Fruit fly (Drosophila melanogaster) whole organism, prepupa: ENCODE data around the gene Atf3.

Experiments
- Blimp-1 ChIP-seq: fragments of 200-800 bp; sonication (Bioruptor generic); optimal IDR thresholded peaks from 3 replicates; lab custom pipeline; 2017; ENCODE audit warnings: missing biosample characterization, missing genetic modification characterization, mild to moderate bottlenecking, moderate library complexity, missing genetic modification reagents
- CG10669 ChIP-seq: fragments of 200-800 bp; sonication (Bioruptor generic); optimal IDR thresholded peaks from 3 replicates; lab custom pipeline; 2018; ENCODE audit warnings: missing biosample characterization, mild to moderate bottlenecking, missing genetic modification characterization, moderate library complexity
- CG11294 ChIP-seq: fragments of 200-800 bp; sonication (Bioruptor generic); IDR thresholded peaks from 2 replicates; pipeline ENCODE4 v1.3.6; 2022; ENCODE audit warnings: missing biosample characterization, missing genetic modification characterization
- CG11762 ChIP-seq: fragments of 200-800 bp; sonication (Bioruptor generic); optimal IDR thresholded peaks from 3 replicates; lab custom pipeline; 2016; ENCODE audit warnings: missing biosample characterization, missing genetic modification characterization; ENCODE audit not compliant: insufficient read depth
- CG11902 ChIP-seq: fragments of 200-800 bp; sonication (Bioruptor generic); optimal IDR thresholded peaks from 3 replicates; lab custom pipeline; 2016; ENCODE audit warnings: missing biosample characterization, missing genetic modification characterization
- CG15336 ChIP-seq: fragments of 200-800 bp; sonication (Bioruptor generic); IDR thresholded peaks from 2 replicates; pipeline ENCODE4 v1.3.6; 2022; ENCODE audit warnings: missing biosample characterization, missing genetic modification characterization
- CG1621 ChIP-seq: fragments of 200-800 bp; sonication (Bioruptor generic); optimal IDR thresholded peaks from 3 replicates; lab custom pipeline; 2018; ENCODE audit warnings: missing biosample characterization, mild to moderate bottlenecking, missing genetic modification characterization
- CG16779 ChIP-seq: fragments of 200-800 bp; sonication (Bioruptor generic); optimal IDR thresholded peaks from 3 replicates; lab custom pipeline; 2017; ENCODE audit warnings: missing biosample characterization, mild to moderate bottlenecking, missing genetic modification characterization
- CG3032 ChIP-seq: fragments of 200-800 bp; optimal IDR thresholded peaks from 2 replicates; lab custom pipeline; 2019; ENCODE audit warnings: missing biosample characterization, mild to moderate bottlenecking, missing genetic modification characterization, moderate library complexity
- CG31627 ChIP-seq: fragments of 200-800 bp; sonication (Bioruptor generic); optimal IDR thresholded peaks from 3 replicates; lab custom pipeline; 2016; ENCODE audit warnings: missing biosample characterization, missing genetic modification characterization
- CG32006 ChIP-seq: fragments of 200-800 bp; sonication (Bioruptor generic); optimal IDR thresholded peaks from 3 replicates; lab custom pipeline; 2017; ENCODE audit warnings: missing biosample characterization, mild to moderate bottlenecking, missing genetic modification characterization
- CG3919 ChIP-seq: fragments of 200-800 bp; sonication (Bioruptor generic); optimal IDR thresholded peaks from 3 replicates; lab custom pipeline; 2016; ENCODE audit warnings: missing biosample characterization, missing genetic modification characterization
- CG4318 ChIP-seq: fragments of 200-800 bp; sonication (Bioruptor generic); optimal IDR thresholded peaks from 3 replicates; lab custom pipeline; 2017; ENCODE audit warnings: missing biosample characterization, mild to moderate bottlenecking, missing genetic modification characterization
- CG6163 ChIP-seq: fragments of 200-800 bp; sonication (Bioruptor generic); IDR thresholded peaks from 3 replicates; pipeline ENCODE4 v1.3.6; 2022; ENCODE audit warnings: missing biosample characterization, missing genetic modification characterization
- CG6276 ChIP-seq: fragments of 200-800 bp; sonication (Bioruptor generic); optimal IDR thresholded peaks from 2 replicates; lab custom pipeline; 2017; ENCODE audit warnings: missing biosample characterization, mild to moderate bottlenecking, missing genetic modification characterization
- CG6792 ChIP-seq: fragments of 200-800 bp; sonication (Bioruptor generic); optimal IDR thresholded peaks from 3 replicates; lab custom pipeline; 2016; ENCODE audit warnings: missing biosample characterization, missing genetic modification characterization
- CG6854 ChIP-seq: fragments of 200-800 bp; sonication (Bioruptor generic); optimal IDR thresholded peaks from 2 replicates; lab custom pipeline; 2017; ENCODE audit warnings: missing biosample characterization, mild to moderate bottlenecking, missing genetic modification characterization
- CG8119 ChIP-seq: fragments of 200-800 bp; sonication (Bioruptor generic); IDR thresholded peaks from 3 replicates; pipeline ENCODE4 v1.3.6; 2022; ENCODE audit warnings: missing biosample characterization, missing genetic modification characterization
- CG8319 ChIP-seq: fragments of 200-800 bp; sonication (Bioruptor generic); optimal IDR thresholded peaks from 3 replicates; lab custom pipeline; 2016; ENCODE audit warnings: missing biosample characterization, missing genetic modification characterization
- CG8632 ChIP-seq: fragments of 200-800 bp; sonication (Bioruptor generic); optimal IDR thresholded peaks from 3 replicates; lab custom pipeline; 2016; ENCODE audit warnings: missing biosample characterization, missing genetic modification characterization
- Eip75B ChIP-seq: fragments of 200-800 bp; sonication (Bioruptor generic); optimal IDR thresholded peaks from 3 replicates; lab custom pipeline; 2016; ENCODE audit warnings: missing biosample characterization, missing genetic modification characterization
- Eip78C ChIP-seq: fragments of 200-800 bp; sonication (Bioruptor generic); peaks from one replicate; lab custom pipeline; 2016; ENCODE audit warnings: missing biosample characterization, missing genetic modification characterization
- Eip93F ChIP-seq: fragments of 200-800 bp; sonication (Bioruptor generic); optimal IDR thresholded peaks from 2 replicates; lab custom pipeline; 2016; ENCODE audit warnings: missing biosample characterization, mild to moderate bottlenecking, missing genetic modification characterization
- Gug ChIP-seq: fragments of 200-800 bp; sonication (Bioruptor generic); IDR thresholded peaks from 2 replicates; pipeline ENCODE4 v1.3.6; 2022; ENCODE audit warnings: missing biosample characterization, missing genetic modification characterization
- Hr38 ChIP-seq: sonication (Bioruptor generic); optimal IDR thresholded peaks from 2 replicates; lab custom pipeline; 2016; ENCODE audit warnings: missing biosample characterization, missing genetic modification characterization
- Hr39 ChIP-seq: fragments of 200-800 bp; sonication (Bioruptor generic); optimal IDR thresholded peaks from 2 replicates; lab custom pipeline; 2016; ENCODE audit warnings: missing biosample characterization, missing genetic modification characterization
- Hr4 ChIP-seq: fragments of 200-800 bp; sonication (Bioruptor generic); optimal IDR thresholded peaks from 3 replicates; lab custom pipeline; 2016; ENCODE audit warnings: missing biosample characterization, missing genetic modification characterization
- Met ChIP-seq: fragments of 200-800 bp; sonication (Bioruptor generic); optimal IDR thresholded peaks from 3 replicates; lab custom pipeline; 2016; ENCODE audit warnings: missing biosample characterization, missing genetic modification characterization
- OdsH ChIP-seq: fragments of 200-800 bp; sonication (Bioruptor generic); optimal IDR thresholded peaks from 3 replicates; lab custom pipeline; 2016; ENCODE audit warnings: missing biosample characterization, missing genetic modification characterization
- Smox ChIP-seq: fragments of 200-800 bp; sonication (Bioruptor generic); optimal IDR thresholded peaks from 3 replicates; lab custom pipeline; 2016; ENCODE audit warnings: missing biosample characterization, missing genetic modification characterization
- Sox102F ChIP-seq: fragments of 200-800 bp; sonication (Bioruptor generic); optimal IDR thresholded peaks from 2 replicates; lab custom pipeline; 2016; ENCODE audit warnings: missing biosample characterization, mild to moderate bottlenecking, missing genetic modification characterization
- Sox15 ChIP-seq: fragments of 200-800 bp; sonication (Bioruptor generic); optimal IDR thresholded peaks from 3 replicates; lab custom pipeline; 2016; ENCODE audit warnings: missing biosample characterization, missing genetic modification characterization
- achi ChIP-seq: fragments of 200-800 bp; sonication (Bioruptor generic); optimal IDR thresholded peaks from 3 replicates; lab custom pipeline; 2016; ENCODE audit warnings: missing biosample characterization, missing genetic modification characterization
- acj6 ChIP-seq: fragments of 200-800 bp; sonication (Bioruptor generic); optimal IDR thresholded peaks from 3 replicates; lab custom pipeline; 2016; ENCODE audit warnings: missing biosample characterization, missing genetic modification characterization
- eg ChIP-seq: fragments of 200-800 bp; sonication (Bioruptor generic); IDR thresholded peaks from 3 replicates; pipeline ENCODE4 v1.3.6; 2022; ENCODE audit warnings: missing biosample characterization, missing genetic modification characterization
- esn ChIP-seq: fragments of 200-800 bp; sonication (Bioruptor generic); optimal IDR thresholded peaks from 2 replicates; lab custom pipeline; 2016; ENCODE audit warnings: missing biosample characterization, mild to moderate bottlenecking, missing genetic modification characterization, moderate library complexity
- fd85E ChIP-seq: fragments of 200-800 bp; sonication (Bioruptor generic); optimal IDR thresholded peaks from 3 replicates; lab custom pipeline; 2016; ENCODE audit warnings: missing biosample characterization, missing genetic modification characterization
- fkh ChIP-seq: fragments of 200-800 bp; sonication (Bioruptor generic); optimal IDR thresholded peaks from 3 replicates; lab custom pipeline; 2017; ENCODE audit warnings: missing biosample characterization, mild to moderate bottlenecking, missing genetic modification characterization, moderate library complexity
- lz ChIP-seq: fragments of 200-800 bp; sonication (Bioruptor generic); optimal IDR thresholded peaks from 3 replicates; lab custom pipeline; 2016; ENCODE audit warnings: missing biosample characterization, missing genetic modification characterization
- net ChIP-seq: fragments of 200-800 bp; sonication (Bioruptor generic); optimal IDR thresholded peaks from 3 replicates; lab custom pipeline; 2016; ENCODE audit warnings: missing biosample characterization, missing genetic modification characterization
- pdm3 ChIP-seq: fragments of 200-800 bp; sonication (Bioruptor generic); optimal IDR thresholded peaks from 3 replicates; lab custom pipeline; 2016; ENCODE audit warnings: missing biosample characterization, missing genetic modification characterization
- salr ChIP-seq, 2 experiments: fragments of 200-800 bp; sonication (Bioruptor generic); optimal IDR thresholded peaks; 3 replicates each; lab custom pipeline; 2016 to 2018; ENCODE audit warnings: missing biosample characterization in 2 of 2, missing genetic modification characterization in 2 of 2, mild to moderate bottlenecking in 1 of 2
- svp ChIP-seq: fragments of 200-800 bp; sonication (Bioruptor generic); peaks from one replicate; lab custom pipeline; 2016; ENCODE audit warnings: missing biosample characterization, missing genetic modification characterization
- vri ChIP-seq: fragments of 200-800 bp; sonication (Bioruptor generic); optimal IDR thresholded peaks from 3 replicates; lab custom pipeline; 2016; ENCODE audit warnings: missing biosample characterization, mild to moderate bottlenecking, missing genetic modification characterization

The Atf3 gene

dm6 chrX:1269700-1270099, 5.4 kb downstream of the Atf3 start (continued):
- TF ChIP-seq Sox15 (GFP tag; lab: Kevin White, UChicago) (no peak), CG10669 (GFP tag; lab: Kevin White, UChicago) (no peak), CG8119 (GFP tag; lab: Robert Waterston, UW) (no peak), CG1621 (no peak), CG8632 (no peak), CG6792 (GFP tag; lab: Kevin White, UChicago) (no peak), achi (GFP tag; lab: Kevin White, UChicago) (no peak)

dm6 chrX:1267625-1268024, 7.5 kb downstream of the Atf3 start:
- TF ChIP-seq fkh, result peak; percentile 2
- TF ChIP-seq net, result no peak

- TF ChIP-seq Hr38 (GFP tag; lab: Kevin White, UChicago) (no peak), fkh (peak; percentile 64), pdm3 (GFP tag; lab: Kevin White, UChicago) (no peak)
These were observed 10.5 kb downstream of the Atf3 start for dm6 chrX:1264547-1264946.

- TF ChIP-seq fkh (peak; percentile 68), esn (GFP tag; lab: Kevin White, UChicago) (no peak)
- TF ChIP-seq, all 60 proteins: peak for 1
These were observed 12.4 kb downstream of the Atf3 start for dm6 chrX:1262536-1263263.

dm6 chrX:1260327-1260726, 14.8 kb downstream of the Atf3 start:
- TF ChIP-seq acj6 (GFP tag; lab: Kevin White, UChicago) (peak; percentile 8), lz (GFP tag; lab: Kevin White, UChicago) (no peak), Met (GFP tag; lab: Kevin White, UChicago) (no peak), CG3032 (tag; lab: Kevin White, UChicago) (no peak), salr (GFP tag; optimal IDR thresholded peaks at IDR 0.05; lab: Kevin White, UChicago) (no peak), Gug (GFP tag; lab: Robert Waterston, UW) (no peak), CG32006 (GFP tag; lab: Kevin White, UChicago) (peak; percentile 24), Eip78C (GFP tag; lab: Kevin White, UChicago) (peak; percentile 49), CG3919 (GFP tag; lab: Kevin White, UChicago) (no peak), CG8632 (no peak), CG1621 (no peak), Hr4 (GFP tag; lab: Kevin White, UChicago) (peak; percentile 42), CG8119 (GFP tag; lab: Robert Waterston, UW) (no peak), Blimp-1 (GFP tag; lab: Kevin White, UChicago) (no peak), CG16779 (tag; lab: Kevin White, UChicago) (no peak), CG15336 (peak; percentile 31; the same call in 1 of the 2 replicates), CG8319 (no peak), esn (GFP tag; lab: Kevin White, UChicago) (no peak), svp (GFP tag; lab: Kevin White, UChicago) (no peak), Hr39 (GFP tag; lab: Kevin White, UChicago) (peak; percentile 5), CG6276 (GFP tag; lab: Kevin White, UChicago) (no peak), CG11762 (GFP tag; lab: Kevin White, UChicago) (no peak), CG31627 (GFP tag; lab: Kevin White, UChicago) (no peak), pdm3 (GFP tag; lab: Kevin White, UChicago) (no peak), fd85E (no peak), OdsH (GFP tag; lab: Kevin White, UChicago) (peak; percentile 28), Sox102F (no peak), Eip93F (GFP tag; lab: Kevin White, UChicago) (no peak), CG11902 (GFP tag; lab: Kevin White, UChicago) (no peak), CG6163 (GFP tag; lab: Robert Waterston, UW) (no peak), vri (GFP tag; lab: Kevin White, UChicago) (no peak), CG6854 (GFP tag; lab: Kevin White, UChicago) (no peak), CG11294 (no peak), CG4318 (GFP tag; lab: Kevin White, UChicago) (no peak), Smox (GFP tag; lab: Kevin White, UChicago) (no peak), Eip75B (GFP tag; lab: Kevin White, UChicago) (no peak), CG6792 (GFP tag; lab: Kevin White, UChicago) (no peak), eg (GFP tag; lab: Robert Waterston, UW) (0 out of 3 replicates have a peak, but pooled peaks have one; percentile 15)
